Worm (Caenorhabditis elegans) whole organism, early embryonic: ENCODE results near the gene srbc-76.
"Not testable (repeated sequence)": the region's sequence is repeated elsewhere in the genome, so short reads cannot be mapped to it uniquely, and the experiment has no call there.

Source experiments
- ceh-36 ChIP-seq: sonication (generic microtip); optimal IDR thresholded peaks from 2 replicates; lab custom pipeline; 2016; ENCODE audit warnings: missing genetic modification characterization, inconsistent platforms, missing compliant biosample characterization
- flt-1 ChIP-seq: fragments of 200-800 bp; sonication (Bioruptor generic); IDR thresholded peaks from 2 replicates; pipeline ENCODE4 v1.3.6; 2022; ENCODE audit warnings: missing genetic modification characterization, missing compliant biosample characterization
- sea-1 ChIP-seq: fragments of 200-800 bp; sonication (Bioruptor generic); conservative IDR thresholded peaks from 2 replicates; pipeline ENCODE4 v1.3.6; 2022; ENCODE audit warnings: missing genetic modification characterization, missing compliant biosample characterization

DNA sequence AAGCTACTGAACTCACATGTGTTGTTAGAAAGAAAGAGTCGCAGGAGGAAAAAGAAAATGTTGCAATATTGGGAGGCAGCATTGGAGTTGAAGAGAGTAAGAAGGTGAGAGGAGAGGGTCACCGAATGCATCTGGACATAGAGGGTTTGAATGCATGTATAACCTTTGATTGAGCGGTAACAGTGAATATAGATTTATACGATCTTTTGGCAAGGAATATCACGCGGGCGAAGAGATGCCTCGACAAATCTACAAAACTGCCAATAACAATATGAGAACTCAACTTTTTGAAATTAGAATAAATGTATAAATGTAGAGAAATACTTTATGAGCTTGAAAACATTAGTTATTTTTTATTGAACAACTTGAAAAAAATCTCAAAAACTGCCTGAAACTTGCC is 10.2 kb downstream of the srbc-76 start, which contains the start of gene M01B2.10:
- not testable (repeated sequence) for TF ChIP-seq flt-1 (GFP tag; lab: Robert Waterston, UW); sea-1 (GFP tag; lab: Robert Waterston, UW); ceh-36
